Worm (Caenorhabditis elegans): ENCODE results near the gene twk-28.

The twk-28 gene

ce11 chrX:4284470-4284869 is 5.3 kb upstream of the twk-28 start:
- no peak for TF ChIP-seq sea-1 (GFP tag; conservative IDR thresholded peaks at IDR 0.05)

ce11 chrX:4283989-4284388 is 4.8 kb upstream of the twk-28 start, which contains the start of gene ets-10:
Gene ets-10 (plus strand): TSS chrX:4284189.
- TF ChIP-seq F13C5.2 (tag; optimal IDR thresholded peaks at IDR 0.05) (no peak), aly-1 (tag; optimal IDR thresholded peaks at IDR 0.05) (no peak), hmg-4 (GFP tag; optimal IDR thresholded peaks at IDR 0.05) (no peak), ama-1 (optimal IDR thresholded peaks at IDR 0.05) (no peak), B0310.2 (tag; optimal IDR thresholded peaks at IDR 0.05) (no peak)

- TF ChIP-seq F13C5.2 (tag; optimal IDR thresholded peaks at IDR 0.05): no peak
- no peak for TF ChIP-seq ceh-36 (tag; optimal IDR thresholded peaks at IDR 0.05)
- TF ChIP-seq hmg-4 (GFP tag; optimal IDR thresholded peaks at IDR 0.05): no peak
- no peak for TF ChIP-seq sea-1 (GFP tag; conservative IDR thresholded peaks at IDR 0.05)
- TF ChIP-seq aly-1 (tag; optimal IDR thresholded peaks at IDR 0.05): no peak
- no peak for TF ChIP-seq flt-1 (GFP tag; IDR thresholded peaks at IDR 0.05)
- no peak for TF ChIP-seq tra-4 (tag; optimal IDR thresholded peaks at IDR 0.05)
These were observed 3.2 kb upstream of the twk-28 start, which contains the start of gene C52B9.19 for ce11 chrX:4282380-4282779. Gene C52B9.19 (plus strand): TSS chrX:4282555.

ce11 chrX:4274116-4274515 is 5.0 kb downstream of the twk-28 start, which contains the start of gene mec-18:
Gene mec-18 (minus strand): TSS chrX:4274216.
- no peak for TF ChIP-seq pes-1 (GFP tag; IDR thresholded peaks at IDR 0.05)
- TF ChIP-seq tbx-37 (GFP tag; conservative IDR thresholded peaks at IDR 0.05): no peak
- no peak for TF ChIP-seq B0310.2 (tag; optimal IDR thresholded peaks at IDR 0.05)
- no peak for TF ChIP-seq scrt-1 (GFP tag; IDR thresholded peaks at IDR 0.05)
- no peak for TF ChIP-seq hmbx-1 (tag; optimal IDR thresholded peaks at IDR 0.05)
- TF ChIP-seq tra-4 (tag; optimal IDR thresholded peaks at IDR 0.05): no peak
- no peak for TF ChIP-seq hnd-1 (tag; optimal IDR thresholded peaks at IDR 0.05)
- TF ChIP-seq hmg-4 (GFP tag; optimal IDR thresholded peaks at IDR 0.05): no peak
- no peak for TF ChIP-seq flt-1 (GFP tag; IDR thresholded peaks at IDR 0.05)
- no peak for TF ChIP-seq ceh-36 (tag; optimal IDR thresholded peaks at IDR 0.05)
- TF ChIP-seq sea-1 (GFP tag; conservative IDR thresholded peaks at IDR 0.05): no peak
- TF ChIP-seq F13C5.2 (tag; optimal IDR thresholded peaks at IDR 0.05): no peak
- no peak for TF ChIP-seq tbx-11 (GFP tag; IDR thresholded peaks at IDR 0.05)
- no peak for TF ChIP-seq ceh-13 (GFP tag; optimal IDR thresholded peaks at IDR 0.05)
- TF ChIP-seq ets-7 (tag; optimal IDR thresholded peaks at IDR 0.05): no peak

- TF ChIP-seq F13C5.2 (tag; optimal IDR thresholded peaks at IDR 0.05) (no peak), aly-1 (tag; optimal IDR thresholded peaks at IDR 0.05) (no peak), pes-1 (GFP tag; IDR thresholded peaks at IDR 0.05) (no peak), scrt-1 (GFP tag; IDR thresholded peaks at IDR 0.05) (no peak), ama-1 (optimal IDR thresholded peaks at IDR 0.05) (no peak)
These were observed 5.5 kb downstream of the twk-28 start, which contains the start of gene C52B9.10 for ce11 chrX:4273614-4274013. Gene C52B9.10 (plus strand): TSS chrX:4273914.

- no peak for TF ChIP-seq pes-1 (GFP tag; IDR thresholded peaks at IDR 0.05)
- TF ChIP-seq hmg-4 (GFP tag; optimal IDR thresholded peaks at IDR 0.05): no peak
- TF ChIP-seq tra-4 (tag; optimal IDR thresholded peaks at IDR 0.05): no peak
- TF ChIP-seq ceh-36 (tag; optimal IDR thresholded peaks at IDR 0.05): no peak
- no peak for TF ChIP-seq F13C5.2 (tag; optimal IDR thresholded peaks at IDR 0.05)
- TF ChIP-seq B0310.2 (tag; optimal IDR thresholded peaks at IDR 0.05): no peak
- TF ChIP-seq scrt-1 (GFP tag; IDR thresholded peaks at IDR 0.05): no peak
- TF ChIP-seq sea-1 (GFP tag; conservative IDR thresholded peaks at IDR 0.05): no peak
- TF ChIP-seq ama-1 (optimal IDR thresholded peaks at IDR 0.05): no peak
- TF ChIP-seq hmbx-1 (tag; optimal IDR thresholded peaks at IDR 0.05): no peak
- TF ChIP-seq aly-1 (tag; optimal IDR thresholded peaks at IDR 0.05): no peak
- TF ChIP-seq ets-7 (tag; optimal IDR thresholded peaks at IDR 0.05): no peak
- no peak for TF ChIP-seq tbx-11 (GFP tag; IDR thresholded peaks at IDR 0.05)
- TF ChIP-seq ceh-13 (GFP tag; optimal IDR thresholded peaks at IDR 0.05): no peak
- TF ChIP-seq flt-1 (GFP tag; IDR thresholded peaks at IDR 0.05): no peak
These were observed 10.7 kb downstream of the twk-28 start for ce11 chrX:4268396-4268795.

- TF ChIP-seq B0310.2 (tag; optimal IDR thresholded peaks at IDR 0.05) (no peak), ceh-36 (tag; optimal IDR thresholded peaks at IDR 0.05) (no peak), F13C5.2 (tag; optimal IDR thresholded peaks at IDR 0.05) (no peak), hmg-4 (GFP tag; optimal IDR thresholded peaks at IDR 0.05) (no peak), hnd-1 (tag; optimal IDR thresholded peaks at IDR 0.05) (no peak), flt-1 (GFP tag; IDR thresholded peaks at IDR 0.05) (no peak), sea-1 (GFP tag; conservative IDR thresholded peaks at IDR 0.05) (no peak), hmbx-1 (tag; optimal IDR thresholded peaks at IDR 0.05) (no peak), tbx-11 (GFP tag; IDR thresholded peaks at IDR 0.05) (no peak), aly-1 (tag; optimal IDR thresholded peaks at IDR 0.05) (no peak), tbx-37 (GFP tag; conservative IDR thresholded peaks at IDR 0.05) (no peak), tra-4 (tag; optimal IDR thresholded peaks at IDR 0.05) (no peak)
These were observed 12.8 kb downstream of the twk-28 start for ce11 chrX:4266178-4266931.

- TF ChIP-seq aly-1 (tag; optimal IDR thresholded peaks at IDR 0.05): peak; percentile 4
- TF ChIP-seq sea-1 (GFP tag; conservative IDR thresholded peaks at IDR 0.05): no peak
- TF ChIP-seq hmg-4 (GFP tag; optimal IDR thresholded peaks at IDR 0.05): peak; percentile 77
These were observed 13.7 kb downstream of the twk-28 start, which contains the start of gene coel-1 for ce11 chrX:4265283-4265907. Gene coel-1 (plus strand): TSS chrX:4265663.
